Fruit fly (Drosophila melanogaster): Measurements from ENCODE around the gene Cse1.

The Cse1 gene

dm6 chr2L:16868897-16869324 is 43.9 kb upstream of the Cse1 start (continued):
- TF ChIP-seq inv (GFP tag; IDR thresholded peaks at IDR 0.05; ENCODE audit: partially characterized antibody) = no peak
- no peak for TF ChIP-seq chif (GFP tag; optimal IDR thresholded peaks at IDR 0.05)
- no peak for TF ChIP-seq Awh (GFP tag; IDR thresholded peaks at IDR 0.05)
- TF ChIP-seq Hr51 (GFP tag; optimal IDR thresholded peaks at IDR 0.05) = peak in 1 of 2 experiments; percentile 79
- TF ChIP-seq Trl (optimal IDR thresholded peaks at IDR 0.05) = no peak
- TF ChIP-seq Trl (GFP tag; optimal IDR thresholded peaks at IDR 0.05) = no peak
- no peak for TF ChIP-seq NC2α (GFP tag; optimal IDR thresholded peaks at IDR 0.05)
- TF ChIP-seq CG16815 (GFP tag; optimal IDR thresholded peaks at IDR 0.05) = no peak
- peak; percentile 67 for TF ChIP-seq CoRest (tag; optimal IDR thresholded peaks at IDR 0.05)
- no peak for TF ChIP-seq kah (GFP tag; optimal IDR thresholded peaks at IDR 0.05)
- TF ChIP-seq Ssrp (tag; optimal IDR thresholded peaks at IDR 0.05) = peak; percentile 62
- peak; percentile 45; the same call in 1 of the 3 replicates for TF ChIP-seq CG14050 (GFP tag; IDR thresholded peaks at IDR 0.05)
- TF ChIP-seq CG18619 (GFP tag; optimal IDR thresholded peaks at IDR 0.05) = peak; percentile 55
- no peak for TF ChIP-seq CG7928 (GFP tag; optimal IDR thresholded peaks at IDR 0.05)
- TF ChIP-seq crol (GFP tag; IDR thresholded peaks at IDR 0.05) = peak; percentile 72
- peak; percentile 45 for TF ChIP-seq D19A (tag; optimal IDR thresholded peaks at IDR 0.05)
- peak; percentile 28 for TF ChIP-seq Hmr (GFP tag; optimal IDR thresholded peaks at IDR 0.05)
- no peak for TF ChIP-seq schlank (tag; optimal IDR thresholded peaks at IDR 0.05)
- TF ChIP-seq ash1 (GFP tag; optimal IDR thresholded peaks at IDR 0.05) = no peak
- TF ChIP-seq bcd (GFP tag; optimal IDR thresholded peaks at IDR 0.05) = peak; percentile 61
- TF ChIP-seq CG14667 (GFP tag; IDR thresholded peaks at IDR 0.05) = peak; percentile 29; the same call in 1 of the 2 replicates
- peak; percentile 32 for TF ChIP-seq CG3281 (GFP tag; optimal IDR thresholded peaks at IDR 0.05)
- TF ChIP-seq ttk (GFP tag; IDR thresholded peaks at IDR 0.05) = peak; percentile 71
- TF ChIP-seq CG3407 (GFP tag; optimal IDR thresholded peaks at IDR 0.05) = peak; percentile 16
- no peak for TF ChIP-seq sens (GFP tag)
- peak; percentile 24 for TF ChIP-seq HHEX (GFP tag; optimal IDR thresholded peaks at IDR 0.05)
- peak; percentile 49 for TF ChIP-seq CG10543 (GFP tag; optimal IDR thresholded peaks at IDR 0.05)
- TF ChIP-seq Asciz (GFP tag; optimal IDR thresholded peaks at IDR 0.05) = peak; percentile 31
- TF ChIP-seq h (optimal IDR thresholded peaks at IDR 0.05) = no peak
- TF ChIP-seq dysf (GFP tag; IDR thresholded peaks at IDR 0.05) = peak; percentile 75
- TF ChIP-seq maf-S (GFP tag; optimal IDR thresholded peaks at IDR 0.05) = no peak
- no peak for TF ChIP-seq CG12744 (GFP tag; optimal IDR thresholded peaks at IDR 0.05)
- TF ChIP-seq BtbVII (GFP tag; optimal IDR thresholded peaks at IDR 0.05) = peak; percentile 17
- no peak for TF ChIP-seq CG6683 (GFP tag; optimal IDR thresholded peaks at IDR 0.05)
- peak; percentile 29 for TF ChIP-seq CG10267 (tag; optimal IDR thresholded peaks at IDR 0.05)
- TF ChIP-seq Oli (tag; optimal IDR thresholded peaks at IDR 0.05) = peak; percentile 61

- TF ChIP-seq abd-A (tag; optimal IDR thresholded peaks at IDR 0.05) (no peak), Med (GFP tag) (peak; percentile 47), vvl (GFP tag; IDR thresholded peaks at IDR 0.05) (peak; percentile 35; the same call in 1 of the 2 replicates), ci (GFP tag; IDR thresholded peaks at IDR 0.05) (0 out of 3 replicates have a peak, but pooled peaks have one; percentile 22), CG10366 (GFP tag; IDR thresholded peaks at IDR 0.05) (no peak), NfI (GFP tag; optimal IDR thresholded peaks at IDR 0.05) (no peak), Dad (GFP tag; optimal IDR thresholded peaks at IDR 0.05) (no peak), CG13287 (GFP tag; IDR thresholded peaks at IDR 0.05; ENCODE audit: partially characterized antibody) (peak; percentile 16; the same call in 1 of the 2 replicates), CTCF (GFP tag; optimal IDR thresholded peaks at IDR 0.05) (peak; percentile 5), CG8290 (GFP tag; optimal IDR thresholded peaks at IDR 0.05) (no peak), CG8290 (tag; optimal IDR thresholded peaks at IDR 0.05) (peak in 1 of 2 experiments; percentile 14), exex (tag; optimal IDR thresholded peaks at IDR 0.05) (peak; percentile 75), zen (tag; optimal IDR thresholded peaks at IDR 0.05) (peak; percentile 11), CG10267 (tag; optimal IDR thresholded peaks at IDR 0.05) (no peak), Vsx1 (GFP tag; optimal IDR thresholded peaks at IDR 0.05) (peak; percentile 37)
Measured at dm6 chr2L:16862526-16862925, 37.5 kb upstream of the Cse1 start.
